Fruit fly (Drosophila melanogaster): ENCODE results near the gene Ranbp21.

Ranbp21 gene

dm6 chrX:19663196-19663858, 11.3 kb upstream of the Ranbp21 start (continued):
- TF ChIP-seq CG18011 (GFP tag; optimal IDR thresholded peaks at IDR 0.05) = no peak
- TF ChIP-seq CG13287 (GFP tag; IDR thresholded peaks at IDR 0.05; ENCODE audit: partially characterized antibody) = no peak
- no peak for TF ChIP-seq CG12744 (GFP tag; optimal IDR thresholded peaks at IDR 0.05)
- no peak for TF ChIP-seq Atf-2 (GFP tag; optimal IDR thresholded peaks at IDR 0.05)
- TF ChIP-seq CG15601 (tag; optimal IDR thresholded peaks at IDR 0.05) = no peak
- TF ChIP-seq klu (GFP tag; IDR thresholded peaks at IDR 0.05) = no peak
- TF ChIP-seq fd102C (GFP tag; optimal IDR thresholded peaks at IDR 0.05) = no peak
- TF ChIP-seq BtbVII (GFP tag; optimal IDR thresholded peaks at IDR 0.05) = peak; percentile 5
- TF ChIP-seq p53 (GFP tag; optimal IDR thresholded peaks at IDR 0.05) = no peak
- peak; percentile 50 for TF ChIP-seq lab (GFP tag; optimal IDR thresholded peaks at IDR 0.05)
- TF ChIP-seq bigmax (GFP tag; optimal IDR thresholded peaks at IDR 0.05) = no peak
- TF ChIP-seq inv (GFP tag; IDR thresholded peaks at IDR 0.05; ENCODE audit: partially characterized antibody) = no peak
- no peak for TF ChIP-seq CG7271 (tag; optimal IDR thresholded peaks at IDR 0.05)
- TF ChIP-seq Fer3 (tag; optimal IDR thresholded peaks at IDR 0.05) = peak; percentile 44
- TF ChIP-seq CG14441 (GFP tag; IDR thresholded peaks at IDR 0.05) = no peak
- no peak for TF ChIP-seq Lpt (GFP tag; optimal IDR thresholded peaks at IDR 0.05)
- TF ChIP-seq CG17328 (GFP tag; IDR thresholded peaks at IDR 0.05) = no peak
- TF ChIP-seq pzg (GFP tag; optimal IDR thresholded peaks at IDR 0.05) = no peak
- TF ChIP-seq scrt (GFP tag; optimal IDR thresholded peaks at IDR 0.05) = no peak
- no peak for TF ChIP-seq CG9876 (GFP tag; optimal IDR thresholded peaks at IDR 0.05)
- no peak for TF ChIP-seq CG31388 (GFP tag; optimal IDR thresholded peaks at IDR 0.05)
- TF ChIP-seq CG4360 (GFP tag; IDR thresholded peaks at IDR 0.05) = no peak
- no peak for TF ChIP-seq CG8478 (optimal IDR thresholded peaks at IDR 0.05)
- no peak for TF ChIP-seq CG2199 (GFP tag; IDR thresholded peaks at IDR 0.05)
- no peak for TF ChIP-seq dm (GFP tag; optimal IDR thresholded peaks at IDR 0.05)
- no peak for TF ChIP-seq CG7745 (tag; optimal IDR thresholded peaks at IDR 0.05)
- no peak for TF ChIP-seq slou (GFP tag; optimal IDR thresholded peaks at IDR 0.05)
- TF ChIP-seq gt (GFP tag; IDR thresholded peaks at IDR 0.05) = no peak
- no peak for TF ChIP-seq zen2 (GFP tag; IDR thresholded peaks at IDR 0.05; ENCODE audit: partially characterized antibody)
- peak; percentile 43 for TF ChIP-seq CG1602 (GFP tag; optimal IDR thresholded peaks at IDR 0.05)
- no peak for TF ChIP-seq salm (tag; optimal IDR thresholded peaks at IDR 0.05)
- TF ChIP-seq CG1233 (GFP tag; optimal IDR thresholded peaks at IDR 0.05) = peak; percentile 57
- TF ChIP-seq CG7987 (GFP tag; optimal IDR thresholded peaks at IDR 0.05) = no peak
- TF ChIP-seq hth (optimal IDR thresholded peaks at IDR 0.05) = no peak
- no peak for TF ChIP-seq kay (GFP tag; optimal IDR thresholded peaks at IDR 0.05)
- TF ChIP-seq Chrac-16 (GFP tag; optimal IDR thresholded peaks at IDR 0.05) = peak; percentile 11
- TF ChIP-seq CG18619 (GFP tag; optimal IDR thresholded peaks at IDR 0.05) = peak; percentile 71
- no peak for TF ChIP-seq Gsc (GFP tag; IDR thresholded peaks at IDR 0.05)
- peak; percentile 37 for TF ChIP-seq CG10267 (tag; optimal IDR thresholded peaks at IDR 0.05)
- TF ChIP-seq CG31441 (GFP tag; IDR thresholded peaks at IDR 0.05) = no peak; the same call in 1 of the 2 replicates
- no peak for TF ChIP-seq gcm2 (GFP tag; optimal IDR thresholded peaks at IDR 0.05)
- no peak for TF ChIP-seq da (GFP tag; optimal IDR thresholded peaks at IDR 0.05)
- TF ChIP-seq mam (GFP tag; optimal IDR thresholded peaks at IDR 0.05) = no peak
- TF ChIP-seq Poxn (GFP tag; IDR thresholded peaks at IDR 0.05) = no peak
- no peak for TF ChIP-seq Bgb (GFP tag; IDR thresholded peaks at IDR 0.05; ENCODE audit: partially characterized antibody)
- TF ChIP-seq zf30C (GFP tag; optimal IDR thresholded peaks at IDR 0.05) = no peak
- peak; percentile 41 for TF ChIP-seq zfh2 (GFP tag; optimal IDR thresholded peaks at IDR 0.05)
- TF ChIP-seq CG10654 (GFP tag; optimal IDR thresholded peaks at IDR 0.05) = no peak
- no peak for TF ChIP-seq tll (GFP tag; optimal IDR thresholded peaks at IDR 0.05)
- TF ChIP-seq CG6765 (GFP tag; optimal IDR thresholded peaks at IDR 0.05) = peak; percentile 42
- TF ChIP-seq CG13894 (tag; optimal IDR thresholded peaks at IDR 0.05) = no peak

All from whole organism, embryonic.